Fruit fly (Drosophila melanogaster) whole organism, embryonic: ENCODE measurements around the gene Atx-1.

Experiments
- Atf-2 ChIP-seq: fragments of 200-800 bp; sonication (Bioruptor generic); optimal IDR thresholded peaks from 2 replicates; lab custom pipeline; 2016; ENCODE audit warnings: missing biosample characterization, missing genetic modification characterization
- B-H1 ChIP-seq: fragments of 200-800 bp; sonication (Bioruptor generic); IDR thresholded peaks from 3 replicates; pipeline ENCODE4 v1.3.6; 2022; ENCODE audit warnings: missing biosample characterization, missing genetic modification characterization
- CG10462 ChIP-seq: fragments of 200-800 bp; sonication (Bioruptor generic); optimal IDR thresholded peaks from 2 replicates; lab custom pipeline; 2016; ENCODE audit warnings: missing biosample characterization, missing genetic modification characterization
- CG10543 ChIP-seq: fragments of 200-800 bp; sonication (Bioruptor generic); optimal IDR thresholded peaks from 3 replicates; lab custom pipeline; 2017; ENCODE audit warnings: missing biosample characterization, mild to moderate bottlenecking, missing genetic modification characterization, moderate library complexity
- CG11504 ChIP-seq: fragments of 200-800 bp; sonication (Bioruptor generic); optimal IDR thresholded peaks from 3 replicates; lab custom pipeline; 2019; ENCODE audit warnings: missing biosample characterization, mild to moderate bottlenecking, missing genetic modification characterization, moderate library complexity
- CG12299 ChIP-seq: fragments of 200-800 bp; sonication (Bioruptor generic); optimal IDR thresholded peaks from 2 replicates; lab custom pipeline; 2018; ENCODE audit warnings: missing biosample characterization, mild to moderate bottlenecking, missing genetic modification characterization
- CG14014 ChIP-seq: fragments of 200-800 bp; sonication (Bioruptor generic); IDR thresholded peaks from 2 replicates; pipeline ENCODE4 v1.3.6; 2022; ENCODE audit warnings: missing biosample characterization, missing genetic modification characterization
- CG14710 ChIP-seq: fragments of 200-800 bp; sonication (Bioruptor generic); optimal IDR thresholded peaks from 3 replicates; lab custom pipeline; 2019; ENCODE audit warnings: missing biosample characterization, mild to moderate bottlenecking, missing genetic modification characterization, moderate library complexity
- CG17328 ChIP-seq: fragments of 200-800 bp; sonication (Bioruptor generic); IDR thresholded peaks from 2 replicates; pipeline ENCODE4 v1.3.6; 2022; ENCODE audit warnings: missing biosample characterization, missing genetic modification characterization
- CG32532 ChIP-seq: fragments of 200-800 bp; sonication (Bioruptor generic); IDR thresholded peaks from 2 replicates; pipeline ENCODE4 v1.3.6; 2022; ENCODE audit warnings: missing biosample characterization, missing genetic modification characterization
- CG33557 ChIP-seq: fragments of 200-800 bp; sonication (Bioruptor generic); optimal IDR thresholded peaks from 2 replicates; lab custom pipeline; 2019; ENCODE audit warnings: missing biosample characterization, mild to moderate bottlenecking, missing genetic modification characterization, moderate library complexity
- CG3995 ChIP-seq: fragments of 200-800 bp; sonication (Bioruptor generic); optimal IDR thresholded peaks from 3 replicates; lab custom pipeline; 2016; ENCODE audit warnings: missing biosample characterization, missing genetic modification characterization
- CG4820 ChIP-seq: fragments of 200-800 bp; sonication (Bioruptor generic); optimal IDR thresholded peaks from 3 replicates; lab custom pipeline; 2016; ENCODE audit warnings: missing biosample characterization, missing genetic modification characterization
- CG5245 ChIP-seq: fragments of 200-800 bp; sonication (Bioruptor generic); optimal IDR thresholded peaks from 3 replicates; lab custom pipeline; 2016; ENCODE audit warnings: missing biosample characterization, missing genetic modification characterization
- Deaf1 ChIP-seq: fragments of 200-800 bp; optimal IDR thresholded peaks from 3 replicates; lab custom pipeline; 2019; ENCODE audit warnings: missing biosample characterization, mild to moderate bottlenecking, missing genetic modification characterization, moderate library complexity
- Dll ChIP-seq: fragments of 200-800 bp; sonication (Bioruptor generic); IDR thresholded peaks from 4 replicates; pipeline ENCODE4 v1.3.6; 2022; ENCODE audit warnings: missing biosample characterization, missing genetic modification characterization; ENCODE audit not compliant: partially characterized antibody
- Doc2 ChIP-seq: fragments of 200-800 bp; sonication (Bioruptor generic); IDR thresholded peaks from 2 replicates; pipeline ENCODE4 v1.3.6; 2022; ENCODE audit warnings: missing biosample characterization, missing genetic modification characterization
- HmgD ChIP-seq: fragments of 200-800 bp; sonication (Bioruptor generic); optimal IDR thresholded peaks from 3 replicates; lab custom pipeline; 2016; ENCODE audit warnings: missing biosample characterization, missing genetic modification characterization
- Hmr ChIP-seq: fragments of 200-800 bp; sonication (Bioruptor generic); optimal IDR thresholded peaks from 3 replicates; lab custom pipeline; 2017; ENCODE audit warnings: mild to moderate bottlenecking, missing biosample characterization, missing genetic modification reagents, missing genetic modification characterization
- Hmx ChIP-seq: fragments of 200-800 bp; sonication (Bioruptor generic); optimal IDR thresholded peaks from 2 replicates; lab custom pipeline; 2016; ENCODE audit warnings: missing biosample characterization, missing genetic modification characterization
- Lhr ChIP-seq: fragments of 200-800 bp; sonication (Bioruptor generic); optimal IDR thresholded peaks from 3 replicates; lab custom pipeline; 2017; ENCODE audit warnings: mild to moderate bottlenecking, missing biosample characterization, missing genetic modification reagents, missing genetic modification characterization
- Lim3 ChIP-seq: fragments of 200-800 bp; sonication (Bioruptor generic); IDR thresholded peaks from 2 replicates; pipeline ENCODE4 v1.3.6; 2022; ENCODE audit warnings: missing biosample characterization, missing genetic modification characterization
- Nf-YC ChIP-seq: fragments of 200-800 bp; optimal IDR thresholded peaks from 3 replicates; lab custom pipeline; 2019; ENCODE audit warnings: missing biosample characterization, mild to moderate bottlenecking, missing genetic modification characterization, moderate library complexity
- Rfx ChIP-seq: fragments of 200-800 bp; sonication (Bioruptor generic); IDR thresholded peaks from 2 replicates; pipeline ENCODE4 v1.3.6; 2022; ENCODE audit warnings: missing biosample characterization, missing genetic modification characterization
- Side ChIP-seq: fragments of 200-800 bp; sonication (Bioruptor generic); optimal IDR thresholded peaks from 2 replicates; lab custom pipeline; 2016; ENCODE audit warnings: missing biosample characterization, missing genetic modification characterization
- Usf ChIP-seq: fragments of 200-800 bp; sonication (Bioruptor generic); optimal IDR thresholded peaks from 2 replicates; lab custom pipeline; 2017; ENCODE audit warnings: missing genotype, missing biosample characterization, missing genetic modification characterization
- Xbp1 ChIP-seq: fragments of 200-800 bp; sonication (Bioruptor generic); optimal IDR thresholded peaks from 3 replicates; lab custom pipeline; 2016; ENCODE audit warnings: missing biosample characterization, mild to moderate bottlenecking, missing genetic modification characterization
- az2 ChIP-seq: fragments of 200-800 bp; sonication (Bioruptor generic); optimal IDR thresholded peaks from 3 replicates; lab custom pipeline; 2016; ENCODE audit warnings: missing biosample characterization, missing genetic modification characterization
- bsh ChIP-seq, 2 experiments: fragments of 200-800 bp; sonication (Bioruptor generic); optimal IDR thresholded peaks; 2 replicates each; lab custom pipeline; 2017 to 2018; ENCODE audit warnings: mild to moderate bottlenecking in 2 of 2, missing biosample characterization in 2 of 2, missing genetic modification characterization in 2 of 2, moderate library complexity in 1 of 2
- dmrt99B ChIP-seq: fragments of 200-800 bp; sonication (Bioruptor generic); optimal IDR thresholded peaks from 2 replicates; lab custom pipeline; 2018; ENCODE audit warnings: missing biosample characterization, mild to moderate bottlenecking, missing genetic modification characterization, moderate library complexity
- ems ChIP-seq: fragments of 200-800 bp; sonication (Bioruptor generic); optimal IDR thresholded peaks from 3 replicates; lab custom pipeline; 2016; ENCODE audit warnings: missing biosample characterization, missing genetic modification characterization
- gcm ChIP-seq: fragments of 200-800 bp; sonication (Bioruptor generic); optimal IDR thresholded peaks from 2 replicates; lab custom pipeline; 2019; ENCODE audit warnings: missing biosample characterization, mild to moderate bottlenecking, missing genetic modification characterization, moderate library complexity
- insv ChIP-seq, 2 experiments: fragments of 200-800 bp; sonication (Bioruptor generic); optimal IDR thresholded peaks; 3 replicates each; lab custom pipeline; 2016 to 2018; ENCODE audit warnings: missing biosample characterization in 2 of 2, missing genetic modification characterization in 2 of 2
- inv ChIP-seq: fragments of 200-800 bp; sonication (Bioruptor generic); IDR thresholded peaks from 2 replicates; pipeline ENCODE4 v1.3.6; 2022; ENCODE audit warnings: missing biosample characterization, missing genetic modification characterization; ENCODE audit not compliant: partially characterized antibody
- kni ChIP-seq: fragments of 200-800 bp; sonication (Bioruptor generic); optimal IDR thresholded peaks from 3 replicates; lab custom pipeline; 2017; ENCODE audit warnings: mild to moderate bottlenecking, missing biosample characterization, missing genetic modification reagents, missing genetic modification characterization
- lab ChIP-seq: fragments of 200-800 bp; sonication (Bioruptor generic); optimal IDR thresholded peaks from 3 replicates; lab custom pipeline; 2017; ENCODE audit warnings: missing biosample characterization, missing genetic modification characterization, mild to moderate bottlenecking, moderate library complexity, missing genetic modification reagents
- luna ChIP-seq: fragments of 200-800 bp; sonication (Bioruptor generic); optimal IDR thresholded peaks from 2 replicates; lab custom pipeline; 2016; ENCODE audit warnings: missing biosample characterization, missing genetic modification characterization
- maf-S ChIP-seq: fragments of 200-800 bp; sonication (Bioruptor generic); optimal IDR thresholded peaks from 2 replicates; lab custom pipeline; 2016; ENCODE audit warnings: missing biosample characterization, missing genetic modification characterization
- prd ChIP-seq, 3 experiments: fragments of >200 bp in 2 of 3; fragments of 200-800 bp in 1 of 3; sonication (Bioruptor generic) in 1 of 3; optimal IDR thresholded peaks in 2 of 3; IDR thresholded peaks in 1 of 3; 2 replicates in 2 of 3; 3 replicates in 1 of 3; pipeline versions ENCODE4 v1.3.6 to Lab custom; 2017 to 2022; ENCODE audit warnings: missing biosample characterization in 1 of 3, missing genetic modification characterization in 1 of 3
- pros ChIP-seq: fragments of 200-800 bp; sonication (Bioruptor generic); optimal IDR thresholded peaks from 3 replicates; lab custom pipeline; 2019; ENCODE audit warnings: missing biosample characterization, mild to moderate bottlenecking, missing genetic modification characterization, moderate library complexity
- repo ChIP-seq: fragments of 200-800 bp; sonication (Bioruptor generic); optimal IDR thresholded peaks from 2 replicates; lab custom pipeline; 2016; ENCODE audit warnings: missing biosample characterization, missing genetic modification characterization
- seq ChIP-seq: fragments of 200-800 bp; sonication (Bioruptor generic); IDR thresholded peaks from 2 replicates; pipeline ENCODE4 v1.3.6; 2022; ENCODE audit warnings: missing biosample characterization, missing genetic modification characterization
- sim ChIP-seq: fragments of 200-800 bp; sonication (Bioruptor generic); IDR thresholded peaks from 2 replicates; pipeline ENCODE4 v1.3.6; 2022; ENCODE audit warnings: missing biosample characterization, missing genetic modification characterization
- slbo ChIP-seq: fragments of 200-800 bp; sonication (Bioruptor generic); IDR thresholded peaks from 2 replicates; pipeline ENCODE4 v1.3.6; 2022; ENCODE audit warnings: missing biosample characterization, missing genetic modification characterization
- ssp ChIP-seq: fragments of 200-800 bp; sonication (Bioruptor generic); IDR thresholded peaks from 2 replicates; pipeline ENCODE4 v1.3.6; 2022; ENCODE audit warnings: missing biosample characterization, missing genetic modification characterization
- tap ChIP-seq: fragments of 200-800 bp; optimal IDR thresholded peaks from 3 replicates; lab custom pipeline; 2019; ENCODE audit warnings: missing biosample characterization, mild to moderate bottlenecking, missing genetic modification characterization, moderate library complexity
- trem ChIP-seq: fragments of 200-800 bp; optimal IDR thresholded peaks from 3 replicates; lab custom pipeline; 2019; ENCODE audit warnings: missing biosample characterization, mild to moderate bottlenecking, missing genetic modification characterization, moderate library complexity
- trh ChIP-seq: fragments of 200-800 bp; sonication (Bioruptor generic); optimal IDR thresholded peaks from 2 replicates; lab custom pipeline; 2016; ENCODE audit warnings: missing biosample characterization, missing genetic modification characterization

The Atx-1 gene

DNA sequence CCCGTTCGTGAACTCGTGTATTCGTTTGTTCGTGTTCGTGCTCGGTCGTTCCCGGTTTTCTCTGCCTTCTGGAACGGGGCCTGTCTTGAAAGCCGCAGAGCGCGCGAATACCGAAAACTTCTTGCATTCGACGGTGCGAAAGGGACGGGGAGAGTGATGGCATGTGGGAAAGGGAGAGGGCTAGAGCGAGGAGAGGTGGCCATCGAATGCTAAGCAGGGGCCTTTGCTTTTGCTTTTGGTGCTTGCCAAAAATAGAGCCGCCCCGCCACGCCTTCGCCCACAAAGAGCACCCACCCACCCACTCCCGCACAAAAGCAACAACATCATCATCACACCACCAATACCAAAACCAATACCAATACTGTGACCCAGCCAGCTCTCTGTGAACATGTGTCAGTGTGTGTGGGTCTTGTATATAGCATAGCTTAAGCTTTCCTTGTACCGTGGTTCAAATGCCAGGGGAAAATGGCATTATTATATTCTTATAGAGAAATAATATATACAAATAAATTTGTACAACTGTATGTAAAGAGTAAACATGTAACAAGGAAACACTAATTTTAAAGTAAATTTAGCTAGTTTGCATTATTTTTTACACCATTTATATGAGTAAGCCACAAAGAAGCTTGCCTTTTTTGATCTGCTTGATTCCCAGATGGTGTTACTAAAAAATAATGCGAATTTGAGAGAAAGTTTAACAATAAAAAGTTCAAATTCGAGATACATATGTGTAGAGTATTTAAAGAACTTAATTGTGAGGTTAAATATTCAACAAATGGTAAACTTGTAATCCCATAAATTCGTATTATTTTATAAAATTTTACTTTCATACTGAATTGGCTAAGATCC lies 44.4 kb downstream of the Atx-1 start, which contains the start of gene CG14434 (continued):
- peak in 1 of 2 experiments; percentile 42 for TF ChIP-seq insv (GFP tag; optimal IDR thresholded peaks at IDR 0.05; lab: Kevin White, UChicago)
- TF ChIP-seq bsh (GFP tag; optimal IDR thresholded peaks at IDR 0.05; lab: Kevin White, UChicago): peak; percentile 74 to 78
- no peak for TF ChIP-seq pros (GFP tag; lab: Kevin White, UChicago)
- TF ChIP-seq CG4820: peak; percentile 71
- TF ChIP-seq luna (GFP tag; lab: Kevin White, UChicago): no peak
- TF ChIP-seq Doc2 (GFP tag; lab: Robert Waterston, UW): no peak
- no peak for TF ChIP-seq Dll (GFP tag; lab: Robert Waterston, UW)
- peak; percentile 50 for TF ChIP-seq slbo (GFP tag; lab: Robert Waterston, UW)
- TF ChIP-seq HmgD (GFP tag; lab: Kevin White, UChicago): no peak
- TF ChIP-seq CG17328 (GFP tag; lab: Robert Waterston, UW): peak; percentile 49
- no peak for TF ChIP-seq repo (GFP tag; lab: Kevin White, UChicago)
- TF ChIP-seq dmrt99B (tag; lab: Kevin White, UChicago): peak; percentile 88
- peak; percentile 75 for TF ChIP-seq Usf (GFP tag; lab: Kevin White, UChicago)
- peak; percentile 71 for TF ChIP-seq Nf-YC (tag; lab: Kevin White, UChicago)
- no peak for TF ChIP-seq prd (optimal IDR thresholded peaks at IDR 0.05; lab: Kevin White, UChicago)
- TF ChIP-seq prd (GFP tag; IDR thresholded peaks at IDR 0.05; lab: Robert Waterston, UW): peak; percentile 64; the same call in 2 of the 3 replicates
- TF ChIP-seq kni (GFP tag; lab: Kevin White, UChicago): no peak
- TF ChIP-seq CG14014 (GFP tag; lab: Robert Waterston, UW): 0 out of 2 replicates have a peak, but pooled peaks have one; percentile 6
- peak; percentile 88 for TF ChIP-seq CG14710 (tag; lab: Kevin White, UChicago)
- no peak for TF ChIP-seq inv (GFP tag; lab: Robert Waterston, UW)
- TF ChIP-seq Atf-2 (GFP tag; lab: Kevin White, UChicago): peak; percentile 68
- TF ChIP-seq Hmx (GFP tag; lab: Kevin White, UChicago): peak; percentile 58
- peak; percentile 55 for TF ChIP-seq lab
- peak; percentile 63 for TF ChIP-seq CG10543
- peak; percentile 70 for TF ChIP-seq CG10462 (GFP tag; lab: Kevin White, UChicago)
- peak; percentile 90 for TF ChIP-seq CG11504 (tag; lab: Kevin White, UChicago)
- peak; percentile 59 for TF ChIP-seq CG5245 (GFP tag; lab: Kevin White, UChicago)
- TF ChIP-seq Side: peak; percentile 52
- TF ChIP-seq ems (GFP tag; lab: Kevin White, UChicago): peak; percentile 47
- TF ChIP-seq seq (GFP tag; lab: Robert Waterston, UW): no peak
- TF ChIP-seq trem: peak; percentile 45
- peak; percentile 34; the same call in 1 of the 2 replicates for TF ChIP-seq ssp (GFP tag; lab: Robert Waterston, UW)
- TF ChIP-seq CG3995 (GFP tag; lab: Kevin White, UChicago): peak; percentile 34
- peak; percentile 13; the same call in 2 of the 3 replicates for TF ChIP-seq B-H1
- no peak for TF ChIP-seq sim (GFP tag; lab: Robert Waterston, UW)
- peak; percentile 39 for TF ChIP-seq tap (tag; lab: Kevin White, UChicago)
- peak; percentile 96 for TF ChIP-seq Deaf1 (tag; lab: Kevin White, UChicago)
- peak; percentile 37 for TF ChIP-seq CG12299 (tag; lab: Kevin White, UChicago)
- peak; percentile 82 for TF ChIP-seq Xbp1 (GFP tag; lab: Kevin White, UChicago)
- TF ChIP-seq Hmr (GFP tag; lab: Kevin White, UChicago): peak; percentile 73
- TF ChIP-seq trh: peak; percentile 50
- TF ChIP-seq Lim3 (GFP tag; lab: Robert Waterston, UW): no peak
- TF ChIP-seq CG33557 (GFP tag; lab: Kevin White, UChicago): peak; percentile 78
- peak; percentile 86 for TF ChIP-seq az2 (GFP tag; lab: Kevin White, UChicago)
- TF ChIP-seq gcm (GFP tag; lab: Kevin White, UChicago): peak; percentile 36
- TF ChIP-seq Lhr (GFP tag; lab: Kevin White, UChicago): peak; percentile 39
- no peak for TF ChIP-seq maf-S (GFP tag; lab: Kevin White, UChicago)
- 0 out of 2 replicates have a peak, but pooled peaks have one; percentile 40 for TF ChIP-seq CG32532
- TF ChIP-seq Rfx: 0 out of 2 replicates have a peak, but pooled peaks have one; percentile 28
